Fruit fly (Drosophila melanogaster): ENCODE results near the gene Dap160.
A peak's percentile ranks its signal among the peaks of the same experiment; 100 is the strongest.

The Dap160 gene

dm6 chr2L:21115687-21116086, 26.5 kb downstream of the Dap160 start:
- TF ChIP-seq GATAd (GFP tag; optimal IDR thresholded peaks at IDR 0.05) (no peak), CrebA (GFP tag; optimal IDR thresholded peaks at IDR 0.05; ENCODE audit: borderline replicate concordance) (no peak), pan (optimal IDR thresholded peaks at IDR 0.05) (no peak), jim (GFP tag; optimal IDR thresholded peaks at IDR 0.05) (no peak), sv (GFP tag; optimal IDR thresholded peaks at IDR 0.05) (no peak), foxo (GFP tag; optimal IDR thresholded peaks at IDR 0.05) (no peak), Myc (optimal IDR thresholded peaks at IDR 0.05) (no peak), Sp1 (GFP tag; optimal IDR thresholded peaks at IDR 0.05) (no peak), Mio (GFP tag; optimal IDR thresholded peaks at IDR 0.05) (no peak), rgr (GFP tag; optimal IDR thresholded peaks at IDR 0.05) (no peak), CG32264 (GFP tag; optimal IDR thresholded peaks at IDR 0.05) (no peak), lola (GFP tag; optimal IDR thresholded peaks at IDR 0.05) (no peak), brk (GFP tag; optimal IDR thresholded peaks at IDR 0.05) (no peak), Hnf4 (GFP tag; optimal IDR thresholded peaks at IDR 0.05) (no peak), br (GFP tag; optimal IDR thresholded peaks at IDR 0.05) (no peak), psq (GFP tag; optimal IDR thresholded peaks at IDR 0.05) (no peak), OdsH (GFP tag; optimal IDR thresholded peaks at IDR 0.05) (no peak), CG9705 (GFP tag; optimal IDR thresholded peaks at IDR 0.05) (no peak), Hr83 (GFP tag; optimal IDR thresholded peaks at IDR 0.05; ENCODE audit: poor library complexity, severe bottlenecking) (no peak), dsf (GFP tag; optimal IDR thresholded peaks at IDR 0.05; ENCODE audit: borderline replicate concordance) (no peak)

dm6 chr2L:21113546-21113945, 28.6 kb downstream of the Dap160 start:
- TF ChIP-seq dsf (GFP tag; optimal IDR thresholded peaks at IDR 0.05; ENCODE audit: borderline replicate concordance) (no peak), sage (GFP tag; optimal IDR thresholded peaks at IDR 0.05) (no peak), Mio (GFP tag; optimal IDR thresholded peaks at IDR 0.05) (no peak), Hnf4 (GFP tag; optimal IDR thresholded peaks at IDR 0.05) (peak; percentile 41), woc (GFP tag; optimal IDR thresholded peaks at IDR 0.05) (no peak), CG9705 (GFP tag; optimal IDR thresholded peaks at IDR 0.05) (no peak), CG32264 (GFP tag; optimal IDR thresholded peaks at IDR 0.05) (peak; percentile 10), Abd-B (GFP tag; optimal IDR thresholded peaks at IDR 0.05) (no peak), N (GFP tag; optimal IDR thresholded peaks at IDR 0.05) (no peak), psq (GFP tag; optimal IDR thresholded peaks at IDR 0.05) (peak; percentile 4), Rel (GFP tag; optimal IDR thresholded peaks at IDR 0.05) (no peak), Rel (tag; optimal IDR thresholded peaks at IDR 0.05) (peak; percentile 40), tai (GFP tag; optimal IDR thresholded peaks at IDR 0.05) (peak; percentile 4), dl (GFP tag; optimal IDR thresholded peaks at IDR 0.05; ENCODE audit: insufficient read depth in 1 of 2, partially characterized antibody in 2 of 2) (no peak), br (GFP tag; optimal IDR thresholded peaks at IDR 0.05) (peak; percentile 51), Hr83 (GFP tag; optimal IDR thresholded peaks at IDR 0.05; ENCODE audit: poor library complexity, severe bottlenecking) (peak; percentile 31)

dm6 chr2L:21111849-21112248, 30.3 kb downstream of the Dap160 start:
- TF ChIP-seq tai (GFP tag; optimal IDR thresholded peaks at IDR 0.05) (no peak), br (GFP tag; optimal IDR thresholded peaks at IDR 0.05) (no peak), Sp1 (GFP tag; optimal IDR thresholded peaks at IDR 0.05) (no peak), fru (GFP tag; optimal IDR thresholded peaks at IDR 0.05) (no peak), ey (GFP tag; optimal IDR thresholded peaks at IDR 0.05) (no peak), CG9705 (GFP tag; optimal IDR thresholded peaks at IDR 0.05) (no peak), brk (GFP tag; optimal IDR thresholded peaks at IDR 0.05) (no peak), sv (GFP tag; optimal IDR thresholded peaks at IDR 0.05) (no peak), psq (GFP tag; optimal IDR thresholded peaks at IDR 0.05) (no peak), GATAd (GFP tag; optimal IDR thresholded peaks at IDR 0.05) (no peak), sage (GFP tag; optimal IDR thresholded peaks at IDR 0.05) (no peak), Myc (optimal IDR thresholded peaks at IDR 0.05) (no peak), CrebA (GFP tag; optimal IDR thresholded peaks at IDR 0.05; ENCODE audit: borderline replicate concordance) (no peak), jim (GFP tag; optimal IDR thresholded peaks at IDR 0.05) (no peak), dmrt93B (GFP tag; optimal IDR thresholded peaks at IDR 0.05) (no peak), Hnf4 (GFP tag; optimal IDR thresholded peaks at IDR 0.05) (no peak), dsf (GFP tag; optimal IDR thresholded peaks at IDR 0.05; ENCODE audit: borderline replicate concordance) (no peak), Mio (GFP tag; optimal IDR thresholded peaks at IDR 0.05) (no peak)

dm6 chr2L:21109680-21110079, 32.5 kb downstream of the Dap160 start:
- no peak for TF ChIP-seq sage (GFP tag; optimal IDR thresholded peaks at IDR 0.05)
- TF ChIP-seq br (GFP tag; optimal IDR thresholded peaks at IDR 0.05), result no peak
- TF ChIP-seq tai (GFP tag; optimal IDR thresholded peaks at IDR 0.05), result no peak
- TF ChIP-seq N (GFP tag; optimal IDR thresholded peaks at IDR 0.05), result no peak
- TF ChIP-seq Vsx2 (GFP tag; optimal IDR thresholded peaks at IDR 0.05; ENCODE audit: partially characterized antibody), result no peak
- no peak for TF ChIP-seq Hnf4 (GFP tag; optimal IDR thresholded peaks at IDR 0.05)
- no peak for TF ChIP-seq GATAd (GFP tag; optimal IDR thresholded peaks at IDR 0.05)
- TF ChIP-seq rgr (GFP tag; optimal IDR thresholded peaks at IDR 0.05), result no peak
- TF ChIP-seq Dfd (GFP tag; optimal IDR thresholded peaks at IDR 0.05), result no peak
- no peak for TF ChIP-seq fru (GFP tag; optimal IDR thresholded peaks at IDR 0.05)
- no peak for TF ChIP-seq CG9705 (GFP tag; optimal IDR thresholded peaks at IDR 0.05)
- no peak for TF ChIP-seq jim (GFP tag; optimal IDR thresholded peaks at IDR 0.05)
- no peak for TF ChIP-seq HLH106 (tag; optimal IDR thresholded peaks at IDR 0.05)
- TF ChIP-seq CrebA (GFP tag; optimal IDR thresholded peaks at IDR 0.05; ENCODE audit: borderline replicate concordance), result no peak
- TF ChIP-seq dl (GFP tag; optimal IDR thresholded peaks at IDR 0.05; ENCODE audit: insufficient read depth in 1 of 2, partially characterized antibody in 2 of 2), result no peak
- TF ChIP-seq Mio (GFP tag; optimal IDR thresholded peaks at IDR 0.05), result no peak
- no peak for TF ChIP-seq dsf (GFP tag; optimal IDR thresholded peaks at IDR 0.05; ENCODE audit: borderline replicate concordance)

All from whole organism, wandering third instar larva.